Worm (Caenorhabditis elegans) whole organism, late embryonic: ENCODE measurements around the gene Y97E10AR.4.

ENCODE experiments used
- T23F11.4 ChIP-seq: fragments of 200-800 bp; sonication (Bioruptor generic); optimal IDR thresholded peaks from 2 replicates; lab custom pipeline; 2018; ENCODE audit warnings: mild to moderate bottlenecking, missing genetic modification characterization, missing compliant biosample characterization
- ets-4 ChIP-seq: sonication (generic microtip); optimal IDR thresholded peaks from 2 replicates; lab custom pipeline; 2016; ENCODE audit warnings: missing genetic modification characterization, missing compliant biosample characterization
- fkh-10 ChIP-seq: fragments of 150-350 bp; optimal IDR thresholded peaks from 2 replicates; lab custom pipeline; 2014; ENCODE audit warnings: missing biosample characterization, missing genetic modification reagents, missing genetic modification characterization
- lim-6 ChIP-seq: sonication (generic microtip); optimal IDR thresholded peaks from 2 replicates; lab custom pipeline; 2016; ENCODE audit warnings: missing genetic modification characterization, missing compliant biosample characterization
- madf-2 ChIP-seq: sonication (generic microtip); optimal IDR thresholded peaks from 2 replicates; lab custom pipeline; 2017; ENCODE audit warnings: missing genetic modification characterization, missing compliant biosample characterization
- nfya-1 ChIP-seq: sonication (generic microtip); optimal IDR thresholded peaks from 2 replicates; lab custom pipeline; 2017; ENCODE audit warnings: missing genetic modification characterization, mild to moderate bottlenecking, missing compliant biosample characterization, antibody characterized with exemption, moderate library complexity
- nhr-11 ChIP-seq: fragments of 150-350 bp; optimal IDR thresholded peaks from 2 replicates; lab custom pipeline; 2014; ENCODE audit warnings: missing biosample characterization, missing genetic modification characterization
- nhr-232 ChIP-seq: sonication (generic microtip); optimal IDR thresholded peaks from 2 replicates; lab custom pipeline; 2016; ENCODE audit warnings: missing genetic modification characterization, missing compliant biosample characterization
- pax-1 ChIP-seq: fragments of 150-350 bp; optimal IDR thresholded peaks from 2 replicates; lab custom pipeline; 2014; ENCODE audit warnings: missing biosample characterization, missing genetic modification characterization
- rnt-1 ChIP-seq: sonication (generic microtip); optimal IDR thresholded peaks from 2 replicates; lab custom pipeline; 2016; ENCODE audit warnings: missing genetic modification characterization, missing compliant biosample characterization
- sdc-2 ChIP-seq: sonication (generic microtip); optimal IDR thresholded peaks from 2 replicates; lab custom pipeline; 2016; ENCODE audit warnings: missing genotype, missing genetic modification characterization, missing compliant biosample characterization
- sox-2 ChIP-seq: fragments of 200-800 bp; sonication (Bioruptor generic); IDR thresholded peaks from 2 replicates; pipeline ENCODE4 v1.3.6; 2022; ENCODE audit warnings: missing genetic modification reagents, missing genetic modification characterization, missing compliant biosample characterization
- unc-3 ChIP-seq, 2 experiments: fragments of 200-800 bp in 1 of 2; sonication (Bioruptor generic) in 1 of 2; sonication (generic microtip) in 1 of 2; conservative IDR thresholded peaks in 1 of 2; optimal IDR thresholded peaks in 1 of 2; 2 replicates each; pipeline versions ENCODE4 v1.3.6 to Lab custom; 2016 to 2022; ENCODE audit warnings: missing compliant biosample characterization in 2 of 2, missing genetic modification characterization in 2 of 2, missing genetic modification reagents in 1 of 2

DNA sequence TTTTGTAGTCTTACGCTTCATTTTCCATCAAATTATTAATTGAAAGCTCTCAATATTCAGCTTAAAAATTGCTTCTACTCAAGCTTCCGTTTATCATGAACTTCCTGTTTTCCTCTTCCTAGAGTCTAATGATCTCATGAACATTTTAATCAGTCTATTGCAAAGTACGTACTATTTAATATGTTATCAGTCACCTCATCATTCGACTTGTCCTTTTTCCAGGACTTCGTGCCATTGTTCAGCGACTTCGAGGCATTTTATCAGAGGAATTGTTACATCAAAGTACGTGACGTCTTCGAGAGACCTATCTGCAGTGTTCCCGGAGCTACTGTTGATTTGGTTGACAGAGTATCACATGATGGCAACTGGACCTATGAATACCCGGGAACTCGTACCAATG, 9.8 kb upstream of the Y97E10AR.4 start:
- TF ChIP-seq rnt-1 (tag; lab: Kevin White, UChicago) (no peak), nhr-232 (tag; lab: Kevin White, UChicago) (no peak), fkh-10 (GFP tag; lab: Kevin White, UChicago) (no peak), nfya-1 (tag; lab: Kevin White, UChicago) (no peak), sdc-2 (tag; lab: Kevin White, UChicago) (no peak), madf-2 (tag; lab: Kevin White, UChicago) (no peak), nhr-11 (tag; lab: Kevin White, UChicago) (no peak), T23F11.4 (GFP tag; lab: Kevin White, UChicago) (no peak), ets-4 (no peak), unc-3 (GFP tag; conservative IDR thresholded peaks at IDR 0.05; lab: Robert Waterston, UW) (no peak), unc-3 (tag; optimal IDR thresholded peaks at IDR 0.05; lab: Kevin White, UChicago) (no peak), pax-1 (tag; lab: Kevin White, UChicago) (no peak), lim-6 (tag; lab: Kevin White, UChicago) (no peak), sox-2 (no peak)
